Worm (Caenorhabditis elegans) whole organism, L4 larva: ENCODE measurements around the gene T09F3.7.

Experiments
- F37D6.2 ChIP-seq: sonication (generic microtip); optimal IDR thresholded peaks from 2 replicates; lab custom pipeline; 2016; ENCODE audit warnings: mild to moderate bottlenecking, missing genetic modification characterization, missing compliant biosample characterization
- F49E8.2 ChIP-seq: sonication (generic microtip); optimal IDR thresholded peaks from 2 replicates; lab custom pipeline; 2016; ENCODE audit warnings: missing compliant biosample characterization, mild to moderate bottlenecking, missing genetic modification characterization, borderline replicate concordance
- T20F7.1 ChIP-seq: fragments of 200-800 bp; sonication (Bioruptor generic); optimal IDR thresholded peaks from 2 replicates; lab custom pipeline; 2018; ENCODE audit warnings: mild to moderate bottlenecking, missing genetic modification characterization, missing compliant biosample characterization
- Y105C5A.15 ChIP-seq: fragments of 200-800 bp; sonication (Bioruptor generic); IDR thresholded peaks from 2 replicates; pipeline ENCODE4 v1.3.6; 2022; ENCODE audit warnings: missing genetic modification characterization, missing compliant biosample characterization
- ZK337.2 ChIP-seq: fragments of 200-800 bp; sonication (Bioruptor generic); IDR thresholded peaks from 2 replicates; pipeline ENCODE4 v1.3.6; 2022; ENCODE audit warnings: missing genetic modification reagents, missing genetic modification characterization, missing compliant biosample characterization
- aha-1 ChIP-seq: fragments of 150-350 bp; peaks from one replicate; lab custom pipeline; 2014; ENCODE audit warnings: missing biosample characterization, missing genetic modification characterization
- aly-2 ChIP-seq: sonication (generic microtip); optimal IDR thresholded peaks from 2 replicates; lab custom pipeline; 2018; ENCODE audit warnings: missing biosample characterization, missing genetic modification characterization
- ama-1 ChIP-seq: fragments of 150-350 bp; optimal IDR thresholded peaks from 2 replicates; lab custom pipeline; 2014; ENCODE audit warnings: inconsistent platforms, mixed read lengths
- ceh-44 ChIP-seq: fragments of 200-800 bp; sonication (Bioruptor generic); IDR thresholded peaks from 2 replicates; pipeline ENCODE4 v1.3.6; 2022; ENCODE audit warnings: missing genetic modification reagents, missing genetic modification characterization, missing compliant biosample characterization
- ces-1 ChIP-seq: fragments of 150-350 bp; sonication (generic microtip); optimal IDR thresholded peaks from 4 replicates; lab custom pipeline; 2014; ENCODE audit warnings: missing biosample characterization, missing genetic modification reagents, missing genetic modification characterization
- daf-12 ChIP-seq: fragments of 150-350 bp; optimal IDR thresholded peaks from 2 replicates; lab custom pipeline; 2014; ENCODE audit warnings: missing biosample characterization, missing genetic modification reagents, missing genetic modification characterization
- daf-16 ChIP-seq, 3 experiments: sonication (generic microtip); optimal IDR thresholded peaks; 2 replicates each; lab custom pipeline; 2016 to 2017; ENCODE audit warnings: missing genetic modification characterization in 3 of 3, missing genetic modification reagents in 3 of 3, mild to moderate bottlenecking in 2 of 3, missing compliant biosample characterization in 2 of 3, missing biosample characterization in 1 of 3, moderate library complexity in 1 of 3
- duxl-1 ChIP-seq: sonication (generic microtip); optimal IDR thresholded peaks from 2 replicates; lab custom pipeline; 2016; ENCODE audit warnings: mild to moderate bottlenecking, missing genetic modification characterization, moderate library complexity, missing compliant biosample characterization; ENCODE audit not compliant: poor library complexity
- egl-27 ChIP-seq: sonication (generic microtip); optimal IDR thresholded peaks from 3 replicates; lab custom pipeline; 2017; ENCODE audit warnings: missing biosample characterization, missing genetic modification reagents, missing genetic modification characterization
- egl-43 ChIP-seq: fragments of 200-800 bp; sonication (Bioruptor generic); IDR thresholded peaks from 2 replicates; pipeline ENCODE4 v1.3.6; 2022; ENCODE audit warnings: missing genetic modification reagents, missing genetic modification characterization, missing compliant biosample characterization
- fkh-10 ChIP-seq: fragments of 150-350 bp; optimal IDR thresholded peaks from 2 replicates; lab custom pipeline; 2014; ENCODE audit warnings: missing biosample characterization, missing genetic modification reagents, missing genetic modification characterization
- hlh-30 ChIP-seq: sonication (generic microtip); optimal IDR thresholded peaks from 2 replicates; lab custom pipeline; 2017; ENCODE audit warnings: antibody characterized with exemption, mild to moderate bottlenecking, missing genetic modification characterization, missing compliant biosample characterization; ENCODE audit not compliant: insufficient read depth
- hmg-1.1 ChIP-seq: fragments of 200-800 bp; sonication (Bioruptor generic); IDR thresholded peaks from 2 replicates; pipeline ENCODE4 v1.3.6; 2022; ENCODE audit warnings: missing genetic modification reagents, missing genetic modification characterization, missing compliant biosample characterization
- lin-38 ChIP-seq: fragments of 200-800 bp; sonication (Bioruptor generic); IDR thresholded peaks from 2 replicates; pipeline ENCODE4 v1.3.6; 2022; ENCODE audit warnings: missing genetic modification reagents, missing genetic modification characterization, missing compliant biosample characterization
- madf-5 ChIP-seq, 2 experiments: fragments of 200-800 bp; sonication (Bioruptor generic); IDR thresholded peaks; 2 replicates each; pipeline ENCODE4 v1.3.6; 2022; ENCODE audit warnings: missing compliant biosample characterization in 2 of 2, missing genetic modification characterization in 2 of 2
- mdl-1 ChIP-seq, 2 experiments: fragments of 150-350 bp in 1 of 2; sonication (generic microtip) in 1 of 2; optimal IDR thresholded peaks; 2 replicates each; lab custom pipeline; 2014 to 2017; ENCODE audit warnings: missing biosample characterization in 2 of 2, missing genetic modification characterization in 2 of 2
- mep-1 ChIP-seq: fragments of 150-350 bp; sonication (generic microtip); optimal IDR thresholded peaks from 3 replicates; lab custom pipeline; 2014; ENCODE audit warnings: missing biosample characterization, missing genetic modification characterization
- mxl-2 ChIP-seq: fragments of 200-800 bp; sonication (Bioruptor generic); conservative IDR thresholded peaks from 2 replicates; pipeline ENCODE4 v1.3.6; 2022; ENCODE audit warnings: missing genetic modification reagents, missing genetic modification characterization, missing compliant biosample characterization
- nhr-11 ChIP-seq: fragments of 150-350 bp; optimal IDR thresholded peaks from 2 replicates; lab custom pipeline; 2014; ENCODE audit warnings: missing biosample characterization, missing genetic modification characterization
- nhr-25 ChIP-seq: sonication (generic microtip); optimal IDR thresholded peaks from 2 replicates; lab custom pipeline; 2017; ENCODE audit warnings: missing genetic modification characterization, mild to moderate bottlenecking, missing compliant biosample characterization, antibody characterized with exemption, moderate library complexity, borderline replicate concordance; ENCODE audit not compliant: insufficient read depth
- nhr-28 ChIP-seq: fragments of 150-350 bp; optimal IDR thresholded peaks from 2 replicates; lab custom pipeline; 2014; ENCODE audit warnings: missing biosample characterization, missing genetic modification characterization
- nhr-42 ChIP-seq: fragments of 200-800 bp; sonication (Bioruptor generic); IDR thresholded peaks from 2 replicates; pipeline ENCODE4 v1.3.6; 2022; ENCODE audit warnings: missing genetic modification characterization, missing compliant biosample characterization
- nhr-6 ChIP-seq: fragments of 150-350 bp; optimal IDR thresholded peaks from 2 replicates; lab custom pipeline; 2014; ENCODE audit warnings: missing biosample characterization, missing genetic modification characterization
- nhr-76 ChIP-seq: fragments of 150-350 bp; optimal IDR thresholded peaks from 2 replicates; lab custom pipeline; 2014; ENCODE audit warnings: missing biosample characterization, missing genetic modification characterization
- nhr-77 ChIP-seq: fragments of 150-350 bp; optimal IDR thresholded peaks from 2 replicates; lab custom pipeline; 2014; ENCODE audit warnings: missing biosample characterization, missing genetic modification characterization
- rbr-2 ChIP-seq: sonication (generic microtip); optimal IDR thresholded peaks from 2 replicates; lab custom pipeline; 2016; ENCODE audit warnings: missing genotype, missing genetic modification characterization, missing compliant biosample characterization
- set-16 ChIP-seq: fragments of 200-800 bp; sonication (Bioruptor generic); IDR thresholded peaks from 2 replicates; pipeline ENCODE4 v1.3.6; 2022; ENCODE audit warnings: missing genetic modification reagents, missing genetic modification characterization, missing compliant biosample characterization
- skn-1 ChIP-seq: fragments of 150-350 bp; optimal IDR thresholded peaks from 2 replicates; lab custom pipeline; 2014; ENCODE audit warnings: missing biosample characterization, missing genetic modification characterization
- snpc-4 ChIP-seq: fragments of 150-350 bp; optimal IDR thresholded peaks from 2 replicates; lab custom pipeline; 2014; ENCODE audit warnings: missing biosample characterization, missing genetic modification characterization
- spr-3 ChIP-seq: fragments of 200-800 bp; sonication (Bioruptor generic); optimal IDR thresholded peaks from 2 replicates; lab custom pipeline; 2018; ENCODE audit warnings: mild to moderate bottlenecking, missing genetic modification characterization, missing compliant biosample characterization
- tag-97 ChIP-seq: fragments of 200-800 bp; sonication (Bioruptor generic); IDR thresholded peaks from 2 replicates; pipeline ENCODE4 v1.3.6; 2022; ENCODE audit warnings: missing genetic modification characterization, missing compliant biosample characterization
- tra-1 ChIP-seq: fragments of 200-800 bp; sonication (Bioruptor generic); IDR thresholded peaks from 2 replicates; pipeline ENCODE4 v1.3.6; 2022; ENCODE audit warnings: missing genetic modification reagents, missing genetic modification characterization, missing compliant biosample characterization
- unc-62 ChIP-seq, 3 experiments: fragments of 150-350 bp in 1 of 3; sonication (generic microtip); optimal IDR thresholded peaks in 2 of 3; peaks in 1 of 3; 1 replicate in 1 of 3; 2 replicates in 2 of 3; lab custom pipeline; 2014 to 2017; ENCODE audit warnings: missing biosample characterization in 3 of 3, missing genetic modification characterization in 3 of 3, missing genetic modification reagents in 3 of 3, missing genotype in 1 of 3
- zag-1 ChIP-seq: fragments of 150-350 bp; optimal IDR thresholded peaks from 2 replicates; lab custom pipeline; 2014; ENCODE audit warnings: missing biosample characterization, missing genetic modification characterization
- zfp-3 ChIP-seq: fragments of 200-800 bp; sonication (Bioruptor generic); conservative IDR thresholded peaks from 2 replicates; pipeline ENCODE4 v1.3.6; 2022; ENCODE audit warnings: missing genetic modification reagents, missing genetic modification characterization, missing compliant biosample characterization

The T09F3.7 gene

ce11 chrII:10373536-10374169, 17.3 kb upstream of the T09F3.7 start:
- TF ChIP-seq mep-1 (tag; lab: Kevin White, UChicago) = peak; percentile 30
- no peak for TF ChIP-seq zag-1 (tag; lab: Kevin White, UChicago)
- TF ChIP-seq nhr-25 (tag; lab: Kevin White, UChicago) = no peak
- peak; percentile 7 for TF ChIP-seq rbr-2 (tag; lab: Kevin White, UChicago)
- TF ChIP-seq aha-1 (tag; lab: Kevin White, UChicago) = peak; percentile 79

DNA sequence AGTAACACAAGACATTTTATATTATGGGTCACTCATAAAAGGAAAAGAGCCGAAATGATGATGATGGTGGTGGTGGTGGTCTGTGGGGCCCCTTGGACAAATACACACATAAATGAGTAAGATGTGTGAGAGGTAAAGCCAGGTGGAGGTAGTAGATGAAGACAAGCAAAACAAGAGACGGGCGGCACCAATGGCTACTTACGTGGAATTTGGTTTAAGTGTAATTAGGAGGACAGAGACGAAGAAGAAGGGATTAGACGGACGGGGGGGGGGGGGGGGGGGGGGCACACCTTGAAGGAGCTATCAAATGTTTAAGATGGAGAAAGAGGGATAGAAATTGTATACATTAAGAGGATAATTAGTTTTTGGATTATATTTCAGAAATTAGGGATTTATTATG, 16.2 kb upstream of the T09F3.7 start:
- no peak for TF ChIP-seq mdl-1 (tag; optimal IDR thresholded peaks at IDR 0.05; lab: Kevin White, UChicago)
- peak; percentile 10 for TF ChIP-seq nhr-6

ce11 chrII:10377901-10378300, 13.1 kb upstream of the T09F3.7 start:
- TF ChIP-seq T20F7.1 (GFP tag; lab: Kevin White, UChicago) = no peak
- peak; percentile 14 for TF ChIP-seq nhr-25 (tag; lab: Kevin White, UChicago)
- TF ChIP-seq nhr-76 (tag; lab: Kevin White, UChicago) = no peak

DNA sequence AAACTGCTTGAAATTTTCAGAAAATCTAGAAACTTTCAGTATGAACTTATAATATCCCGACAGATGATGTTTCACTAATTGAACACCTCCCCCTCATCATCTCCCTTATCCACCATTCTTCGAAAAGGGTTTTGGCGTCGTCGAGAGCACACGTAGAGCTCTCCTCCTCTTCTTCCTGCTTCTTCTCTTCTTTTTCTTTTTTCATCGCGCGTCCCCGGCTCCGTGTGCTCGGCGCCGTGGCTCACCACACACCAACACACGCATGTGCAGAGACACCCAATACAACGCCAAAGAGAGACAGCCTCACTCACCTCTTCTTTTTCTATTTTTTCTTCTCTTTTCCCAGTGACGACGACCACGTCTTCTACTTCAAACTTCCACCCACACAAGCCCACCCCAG, 11.4 kb upstream of the T09F3.7 start:
- TF ChIP-seq set-16 (GFP tag; lab: Robert Waterston, UW) (peak; percentile 65; the same call in 1 of the 2 replicates), hmg-1.1 (peak; percentile 58), aly-2 (tag; lab: Kevin White, UChicago) (no peak), rbr-2 (tag; lab: Kevin White, UChicago) (peak; percentile 6), F49E8.2 (tag; lab: Kevin White, UChicago) (no peak)

DNA sequence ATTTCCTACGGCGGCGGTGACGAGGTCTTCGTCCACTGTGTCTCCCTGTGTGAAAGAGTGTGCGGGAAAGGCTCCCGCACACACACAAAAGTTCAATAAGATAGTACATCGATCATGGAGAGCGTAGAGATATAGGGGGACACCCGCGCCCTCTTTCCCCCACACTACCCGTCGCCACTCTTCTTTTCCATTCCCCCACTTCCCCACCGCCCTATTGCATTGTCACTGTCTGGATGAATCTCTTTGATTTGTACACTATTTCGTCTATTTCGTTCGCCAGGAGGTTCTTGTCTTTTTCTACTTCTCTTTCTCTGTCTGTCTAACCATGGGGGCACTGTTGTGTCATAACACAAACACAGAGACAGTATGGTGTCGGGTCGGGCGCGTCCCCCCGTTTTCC, 8.7 kb upstream of the T09F3.7 start:
- TF ChIP-seq mxl-2 (GFP tag; lab: Robert Waterston, UW) (no peak), tra-1 (no peak), Y105C5A.15 (GFP tag; lab: Robert Waterston, UW) (no peak), egl-43 (GFP tag; lab: Robert Waterston, UW) (peak; percentile 54; the same call in 1 of the 2 replicates), duxl-1 (peak; percentile 38), zag-1 (tag; lab: Kevin White, UChicago) (no peak), fkh-10 (no peak), ama-1 (lab: Kevin White, UChicago) (no peak), spr-3 (GFP tag; lab: Kevin White, UChicago) (no peak), daf-12 (no peak), madf-5 (GFP tag; IDR thresholded peaks at IDR 0.05; lab: Robert Waterston, UW) (no peak), hlh-30 (tag; lab: Kevin White, UChicago) (peak; percentile 67), tag-97 (no peak), lin-38 (GFP tag; lab: Robert Waterston, UW) (peak; percentile 33; the same call in 1 of the 2 replicates), ces-1 (no peak), ZK337.2 (GFP tag; lab: Robert Waterston, UW) (no peak), snpc-4 (tag; lab: Kevin White, UChicago) (no peak), daf-16 (GFP tag; optimal IDR thresholded peaks at IDR 0.05; lab: Kevin White, UChicago) (no peak), daf-16 (tag; optimal IDR thresholded peaks at IDR 0.05; lab: Kevin White, UChicago) (peak; percentile 45), F49E8.2 (tag; lab: Kevin White, UChicago) (no peak), nhr-42 (no peak), F37D6.2 (tag; lab: Kevin White, UChicago) (no peak), set-16 (GFP tag; lab: Robert Waterston, UW) (peak; percentile 39; the same call in 1 of the 2 replicates), ceh-44 (no peak), zfp-3 (GFP tag; lab: Robert Waterston, UW) (no peak), unc-62 (GFP tag; optimal IDR thresholded peaks at IDR 0.05 in 1 of 2; lab: Kevin White, UChicago) (peak in 1 of 2 experiments; percentile 90), unc-62 (tag; optimal IDR thresholded peaks at IDR 0.05; lab: Kevin White, UChicago) (no peak), nhr-77 (peak; percentile 18), skn-1 (tag; lab: Kevin White, UChicago) (no peak), egl-27 (tag; lab: Kevin White, UChicago) (no peak), nhr-11 (tag; lab: Kevin White, UChicago) (no peak), nhr-28 (peak; percentile 58)
